Worm (Caenorhabditis elegans) whole organism, L3 larva: ENCODE results near the gene F28D1.6.

Source experiments
- ama-1 ChIP-seq: fragments of 150-350 bp; optimal IDR thresholded peaks from 2 replicates; lab custom pipeline; 2018
- ceh-16 ChIP-seq: sonication (generic microtip); optimal IDR thresholded peaks from 2 replicates; lab custom pipeline; 2017; ENCODE audit warnings: missing biosample characterization, missing genetic modification characterization
- elt-2 ChIP-seq: sonication (generic microtip); optimal IDR thresholded peaks from 2 replicates; lab custom pipeline; 2016; ENCODE audit warnings: missing genetic modification reagents, mild to moderate bottlenecking, missing genetic modification characterization, missing compliant biosample characterization
- elt-3 ChIP-seq, 3 experiments: fragments of 150-350 bp in 1 of 3; sonication (generic microtip) in 2 of 3; optimal IDR thresholded peaks; 2 replicates in 2 of 3; 4 replicates in 1 of 3; lab custom pipeline; 2014 to 2017; ENCODE audit warnings: missing biosample characterization in 3 of 3, missing genetic modification characterization in 3 of 3
- lin-39 ChIP-seq: fragments of 150-350 bp; optimal IDR thresholded peaks from 2 replicates; lab custom pipeline; 2018; ENCODE audit warnings: missing biosample characterization, missing genetic modification reagents, missing genetic modification characterization
- nhr-12 ChIP-seq: fragments of 150-350 bp; optimal IDR thresholded peaks from 2 replicates; lab custom pipeline; 2014; ENCODE audit warnings: missing biosample characterization, missing genetic modification characterization
- nhr-237 ChIP-seq: fragments of 150-350 bp; optimal IDR thresholded peaks from 2 replicates; lab custom pipeline; 2014; ENCODE audit warnings: missing biosample characterization, missing genetic modification characterization
- unc-62 ChIP-seq: fragments of 150-350 bp; sonication (generic microtip); optimal IDR thresholded peaks from 4 replicates; lab custom pipeline; 2014; ENCODE audit warnings: missing biosample characterization, missing genetic modification reagents, missing genetic modification characterization
- zag-1 ChIP-seq: fragments of 150-350 bp; optimal IDR thresholded peaks from 2 replicates; lab custom pipeline; 2014; ENCODE audit warnings: missing biosample characterization, missing genetic modification characterization

DNA sequence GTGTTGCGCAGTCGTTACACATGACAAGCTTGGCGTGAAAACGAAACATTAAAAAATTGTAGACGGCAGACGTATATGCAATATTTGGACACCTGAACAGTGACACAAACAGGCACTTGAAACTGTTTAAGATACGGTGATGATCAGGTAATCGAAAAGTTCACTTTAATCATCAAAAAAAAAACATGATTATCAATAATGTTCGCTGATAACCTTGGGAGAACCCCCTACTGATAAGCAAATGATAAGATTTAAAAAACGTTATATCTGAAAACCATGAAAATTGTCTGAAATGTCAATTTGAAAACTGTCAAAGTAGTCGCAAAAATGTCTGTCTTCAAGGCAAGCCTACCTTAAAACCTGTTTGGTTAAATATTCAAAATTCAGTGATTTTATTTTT lies 15.0 kb upstream of the F28D1.6 start:
- TF ChIP-seq lin-39 (tag; lab: Kevin White, UChicago) = no peak
- peak; percentile 85 for TF ChIP-seq elt-2 (tag; lab: Kevin White, UChicago)
- no peak for TF ChIP-seq ama-1
- no peak for TF ChIP-seq unc-62 (GFP tag; lab: Kevin White, UChicago)
- TF ChIP-seq nhr-237 (tag; lab: Kevin White, UChicago) = no peak
- peak in 1 of 3 experiments; percentile 83 for TF ChIP-seq elt-3 (tag; optimal IDR thresholded peaks at IDR 0.05; lab: Kevin White, UChicago)
- no peak for TF ChIP-seq ceh-16 (tag; lab: Kevin White, UChicago)
- no peak for TF ChIP-seq zag-1
- no peak for TF ChIP-seq nhr-12
